5 fruit fly cellular contexts compared by ENCODE assay signal in the genomic region with DNA sequence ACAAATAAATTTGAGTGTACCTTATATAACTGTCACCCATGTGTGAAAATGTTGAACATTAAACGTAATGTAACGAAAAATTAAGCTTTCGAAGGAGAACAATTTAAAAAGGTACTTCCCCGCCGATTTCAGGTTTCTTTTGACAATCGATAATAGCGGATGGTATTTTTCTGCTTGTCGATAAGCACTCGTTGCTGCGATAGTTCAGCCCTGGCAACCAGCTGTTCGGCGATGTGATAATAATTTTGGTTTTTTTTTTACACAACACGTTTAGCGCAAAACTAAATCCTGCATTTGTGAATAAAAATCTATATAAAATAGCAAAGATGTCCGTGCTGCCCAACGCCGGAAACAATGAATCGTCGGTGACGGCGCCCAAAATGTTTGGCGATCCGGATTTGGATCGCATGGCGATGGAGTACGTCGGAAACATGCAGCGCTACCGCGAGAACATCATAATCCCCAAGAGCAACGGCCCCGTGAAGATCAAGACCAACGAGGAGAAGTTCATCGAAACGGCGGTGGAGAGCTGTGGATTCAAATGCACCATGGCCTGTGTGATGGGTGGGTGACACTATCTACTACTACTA.
TF ChIP-seq lines count a peak whose summit lies in the region.

Gene CG31229 (plus strand): TSS at position 194 of the 590 bp plus-strand sequence.

- TF ChIP-seq CTCF in whole organism, embryonic (GFP tag; optimal IDR thresholded peaks at IDR 0.05; lab: Kevin White, UChicago): no peak

TF ChIP-seq in whole organism, adult, 20 proteins besides CTCF, POLR2A, EP300 and RAD21:
- TF ChIP-seq bab1 (GFP tag; optimal IDR thresholded peaks at IDR 0.05; lab: Kevin White, UChicago): peak; percentile 53
- TF ChIP-seq toe (GFP tag; optimal IDR thresholded peaks at IDR 0.05; lab: Kevin White, UChicago): no peak
- TF ChIP-seq CG11617 (GFP tag; optimal IDR thresholded peaks at IDR 0.05; lab: Kevin White, UChicago): peak; percentile 14
- TF ChIP-seq tj (GFP tag; optimal IDR thresholded peaks at IDR 0.05; lab: Kevin White, UChicago): no peak

TF ChIP-seq in whole organism, embryonic, 481 proteins besides CTCF, POLR2A, EP300 and RAD21 (continues in another document):
- TF ChIP-seq dpn (GFP tag; optimal IDR thresholded peaks at IDR 0.05; lab: Kevin White, UChicago) (no peak), CG6791 (GFP tag; IDR thresholded peaks at IDR 0.05; lab: Robert Waterston, UW; ENCODE audit: partially characterized antibody) (peak; percentile 56; the same call in 1 of the 3 replicates), inv (GFP tag; IDR thresholded peaks at IDR 0.05; lab: Robert Waterston, UW; ENCODE audit: partially characterized antibody) (peak; percentile 24; the same call in 1 of the 2 replicates), vfl (GFP tag; optimal IDR thresholded peaks at IDR 0.05; lab: Kevin White, UChicago) (no peak), slou (GFP tag; optimal IDR thresholded peaks at IDR 0.05; lab: Kevin White, UChicago) (no peak), CoRest (tag; optimal IDR thresholded peaks at IDR 0.05; lab: Kevin White, UChicago) (peak; percentile 5), trem (tag; optimal IDR thresholded peaks at IDR 0.05; lab: Kevin White, UChicago) (peak; percentile 6), CG2129 (GFP tag; IDR thresholded peaks at IDR 0.05; lab: Robert Waterston, UW; ENCODE audit: partially characterized antibody) (0 out of 2 replicates have a peak, but pooled peaks have one; percentile 13), CG1832 (GFP tag; optimal IDR thresholded peaks at IDR 0.05; lab: Kevin White, UChicago) (no peak), kah (GFP tag; optimal IDR thresholded peaks at IDR 0.05; lab: Kevin White, UChicago) (peak; percentile 63), gcm2 (GFP tag; optimal IDR thresholded peaks at IDR 0.05; lab: Kevin White, UChicago) (no peak), YL-1 (GFP tag; optimal IDR thresholded peaks at IDR 0.05; lab: Kevin White, UChicago) (peak; percentile 7), sna (GFP tag; IDR thresholded peaks at IDR 0.05; lab: Robert Waterston, UW; ENCODE audit: partially characterized antibody) (peak; percentile 42; the same call in 1 of the 2 replicates), CG2199 (GFP tag; IDR thresholded peaks at IDR 0.05; lab: Robert Waterston, UW) (no peak), CG31388 (GFP tag; optimal IDR thresholded peaks at IDR 0.05; lab: Kevin White, UChicago) (no peak), CG2116 (GFP tag; optimal IDR thresholded peaks at IDR 0.05; lab: Kevin White, UChicago) (peak; percentile 62), nmo (GFP tag; optimal IDR thresholded peaks at IDR 0.05; lab: Kevin White, UChicago) (peak; percentile 8), gsb (GFP tag; IDR thresholded peaks at IDR 0.05; lab: Robert Waterston, UW) (no peak)

TF ChIP-seq in whole organism, prepupa, 60 proteins besides CTCF, POLR2A, EP300 and RAD21:
- TF ChIP-seq fd85E (GFP tag; optimal IDR thresholded peaks at IDR 0.05; lab: Kevin White, UChicago) (no peak), CG6792 (GFP tag; optimal IDR thresholded peaks at IDR 0.05; lab: Kevin White, UChicago) (no peak), vri (GFP tag; optimal IDR thresholded peaks at IDR 0.05; lab: Kevin White, UChicago) (peak; percentile 80), Eip78C (GFP tag; lab: Kevin White, UChicago) (peak; percentile 8), CG15336 (GFP tag; IDR thresholded peaks at IDR 0.05; lab: Robert Waterston, UW) (peak; percentile 17; the same call in 1 of the 2 replicates), dsx (GFP tag; optimal IDR thresholded peaks at IDR 0.05; lab: Kevin White, UChicago; ENCODE audit: poor library complexity, severe bottlenecking) (no peak), CG6854 (GFP tag; optimal IDR thresholded peaks at IDR 0.05; lab: Kevin White, UChicago) (peak; percentile 41)

TF ChIP-seq in whole organism, pupa, 21 proteins besides CTCF, POLR2A, EP300 and RAD21:
- no peak for TF ChIP-seq Snoo (tag; optimal IDR thresholded peaks at IDR 0.05; lab: Kevin White, UChicago)
- peak; percentile 67 for TF ChIP-seq EcR (GFP tag; optimal IDR thresholded peaks at IDR 0.05; lab: Kevin White, UChicago)
- TF ChIP-seq CG8301 (tag; optimal IDR thresholded peaks at IDR 0.05; lab: Kevin White, UChicago): no peak
- no peak for TF ChIP-seq CG15710 (tag; optimal IDR thresholded peaks at IDR 0.05; lab: Kevin White, UChicago)
TF ChIP-seq in whole organism, pupa: peak in this region for 1.

TF ChIP-seq in whole organism, wandering third instar larva, 38 proteins besides CTCF, POLR2A, EP300 and RAD21:
- TF ChIP-seq rgr (GFP tag; optimal IDR thresholded peaks at IDR 0.05; lab: Kevin White, UChicago) (no peak), Rel (GFP tag; optimal IDR thresholded peaks at IDR 0.05; lab: Kevin White, UChicago) (no peak), Rel (tag; optimal IDR thresholded peaks at IDR 0.05; lab: Kevin White, UChicago) (peak; percentile 98), CG32264 (GFP tag; optimal IDR thresholded peaks at IDR 0.05; lab: Kevin White, UChicago) (no peak), Mio (GFP tag; optimal IDR thresholded peaks at IDR 0.05; lab: Kevin White, UChicago) (no peak)
